Worm (Caenorhabditis elegans): ENCODE measurements around the gene hcp-2.

hcp-2 gene

DNA sequence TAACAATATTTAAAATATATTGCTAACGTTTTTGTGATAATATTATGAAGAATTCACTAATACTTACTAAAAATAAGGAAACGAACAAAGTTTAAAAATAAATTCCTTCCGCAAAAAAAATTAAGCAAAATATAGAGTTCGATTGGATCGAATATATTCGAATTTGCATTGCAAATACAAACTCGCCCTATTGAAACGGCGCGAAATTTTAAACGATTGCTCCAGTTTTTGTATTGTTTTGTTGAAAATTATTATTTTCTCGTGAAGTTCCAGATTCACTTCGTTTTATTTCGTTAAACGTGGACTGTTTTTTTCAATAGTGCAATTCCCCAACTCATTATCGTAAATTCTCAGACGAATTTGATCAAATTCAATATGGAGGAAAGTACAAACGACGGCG is at the start of gene hcp-2, which contains the start of gene atl-1:
Gene hcp-2 (plus strand): TSS at position 353 of the 400 bp plus-strand sequence.
Gene atl-1 (minus strand): TSS at position 89 of the 400 bp plus-strand sequence.
- no peak for TF ChIP-seq C38D4.7 (GFP tag; optimal IDR thresholded peaks at IDR 0.05)
- TF ChIP-seq ceh-22 (tag; optimal IDR thresholded peaks at IDR 0.05) = no peak
- TF ChIP-seq ceh-34 (tag; optimal IDR thresholded peaks at IDR 0.05) = no peak
- TF ChIP-seq hlh-30 (tag; optimal IDR thresholded peaks at IDR 0.05; ENCODE audit: insufficient read depth) = no peak
- no peak for TF ChIP-seq ceh-6 (GFP tag; optimal IDR thresholded peaks at IDR 0.05)
- no peak for TF ChIP-seq unc-55 (GFP tag; optimal IDR thresholded peaks at IDR 0.05)
- TF ChIP-seq sdc-2 (tag; optimal IDR thresholded peaks at IDR 0.05) = no peak
- no peak for TF ChIP-seq ets-4 (tag; optimal IDR thresholded peaks at IDR 0.05)
- TF ChIP-seq K09A11.1 (tag; optimal IDR thresholded peaks at IDR 0.05; ENCODE audit: insufficient read depth) = no peak
- TF ChIP-seq zip-5 (tag; optimal IDR thresholded peaks at IDR 0.05) = no peak
- no peak for TF ChIP-seq hlh-13 (GFP tag; optimal IDR thresholded peaks at IDR 0.05)
- no peak for TF ChIP-seq unc-42 (tag; optimal IDR thresholded peaks at IDR 0.05)
- no peak for TF ChIP-seq ceh-48 (tag; optimal IDR thresholded peaks at IDR 0.05)

DNA sequence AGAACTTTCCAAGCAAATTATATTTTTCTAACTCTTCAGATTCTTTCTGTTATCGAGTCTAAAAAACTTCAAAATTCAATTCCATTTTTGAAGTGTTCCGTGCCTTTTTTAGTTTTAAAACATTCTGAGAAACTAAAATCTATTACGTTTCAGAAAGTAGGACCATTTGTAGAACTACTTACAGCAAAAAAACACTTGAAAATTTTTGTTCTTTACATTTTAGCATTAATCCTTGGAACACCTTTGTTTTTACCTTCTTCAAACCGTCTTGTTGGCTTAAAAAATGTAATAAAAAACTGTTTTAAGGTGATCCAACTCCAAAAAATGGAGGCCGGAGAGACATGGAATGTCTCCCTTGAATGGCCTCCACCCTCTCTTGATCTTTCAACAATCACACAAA is 37.4 kb upstream of the hcp-2 start, which contains the start of gene dop-2:
Gene dop-2 (plus strand): TSS at position 301 of the 400 bp plus-strand sequence.
- TF ChIP-seq unc-86 (tag; optimal IDR thresholded peaks at IDR 0.05) (no peak), nhr-11 (tag; optimal IDR thresholded peaks at IDR 0.05) (no peak), pqm-1 (tag; optimal IDR thresholded peaks at IDR 0.05) (no peak), hlh-6 (tag; optimal IDR thresholded peaks at IDR 0.05) (no peak), C38D4.7 (GFP tag; optimal IDR thresholded peaks at IDR 0.05) (no peak), sox-4 (tag; optimal IDR thresholded peaks at IDR 0.05) (no peak), ceh-34 (tag; optimal IDR thresholded peaks at IDR 0.05) (no peak), C08G9.2 (tag; optimal IDR thresholded peaks at IDR 0.05) (no peak), pat-9 (tag; optimal IDR thresholded peaks at IDR 0.05) (no peak), elt-2 (tag; optimal IDR thresholded peaks at IDR 0.05) (no peak), pha-2 (tag; optimal IDR thresholded peaks at IDR 0.05) (no peak)

- TF ChIP-seq syd-9 (tag; optimal IDR thresholded peaks at IDR 0.05) (no peak), pqm-1 (tag; optimal IDR thresholded peaks at IDR 0.05) (no peak), pat-9 (tag; optimal IDR thresholded peaks at IDR 0.05) (no peak), ceh-45 (GFP tag; IDR thresholded peaks at IDR 0.05) (no peak), ceh-14 (tag; optimal IDR thresholded peaks at IDR 0.05) (no peak), unc-42 (tag; optimal IDR thresholded peaks at IDR 0.05) (no peak), T23F11.4 (GFP tag; optimal IDR thresholded peaks at IDR 0.05) (no peak), K02D7.2 (tag; optimal IDR thresholded peaks at IDR 0.05) (no peak), ceh-34 (tag; optimal IDR thresholded peaks at IDR 0.05) (no peak), unc-86 (tag; optimal IDR thresholded peaks at IDR 0.05) (no peak), hlh-8 (tag; optimal IDR thresholded peaks at IDR 0.05) (no peak), unc-55 (GFP tag; optimal IDR thresholded peaks at IDR 0.05) (no peak), K09A11.1 (tag; optimal IDR thresholded peaks at IDR 0.05; ENCODE audit: insufficient read depth) (no peak), fkh-10 (GFP tag; optimal IDR thresholded peaks at IDR 0.05) (no peak), pros-1 (tag; optimal IDR thresholded peaks at IDR 0.05) (no peak)
Measured at ce11 chrV:9609217-9609616, 36.4 kb upstream of the hcp-2 start.

DNA sequence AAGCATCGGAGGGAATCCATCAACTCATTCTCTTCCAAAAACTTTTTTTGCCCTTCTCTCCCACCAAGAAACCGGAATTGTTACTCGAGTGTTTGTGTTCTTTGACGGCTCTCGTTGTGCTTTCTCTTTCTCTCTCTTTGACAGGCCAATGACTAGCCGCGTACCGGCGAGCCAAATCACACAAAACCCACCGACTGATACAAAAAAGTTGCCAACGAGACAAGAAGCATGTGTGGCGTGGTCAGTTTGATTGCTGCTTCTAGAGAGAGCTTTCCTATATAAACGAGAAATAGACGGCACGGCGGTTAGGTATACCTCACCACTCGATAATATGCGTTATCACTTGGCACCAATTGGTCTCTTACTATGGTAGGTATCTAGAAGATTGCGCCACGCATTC is 29.9 kb upstream of the hcp-2 start, which contains the start of gene pqn-63:
Gene pqn-63 (plus strand): TSS at position 307 of the 400 bp plus-strand sequence.
- TF ChIP-seq Y22D7AL.16 (tag; optimal IDR thresholded peaks at IDR 0.05) (no peak), ets-4 (tag; optimal IDR thresholded peaks at IDR 0.05) (peak; percentile 8)

DNA sequence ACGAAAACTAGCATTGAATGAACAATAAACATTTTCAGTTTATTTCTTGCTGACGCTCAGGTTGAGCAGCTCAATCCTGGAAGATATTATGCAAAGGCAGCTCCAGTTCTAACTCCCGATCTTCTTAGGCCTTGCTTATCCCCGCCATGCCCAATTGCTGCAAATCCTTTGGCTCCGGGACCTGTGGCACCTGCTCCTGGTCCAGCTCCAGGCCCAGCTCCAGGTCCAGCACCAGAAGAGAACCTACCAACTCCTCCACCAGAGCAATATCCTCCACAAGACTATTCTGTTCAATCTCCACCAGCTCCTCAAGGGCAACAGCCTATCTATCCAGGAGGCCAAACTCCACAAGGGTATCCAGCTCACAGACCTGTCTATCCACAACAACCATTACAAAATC is 29.5 kb upstream of the hcp-2 start:
- TF ChIP-seq eyg-1 (tag; optimal IDR thresholded peaks at IDR 0.05) (no peak), syd-9 (tag; optimal IDR thresholded peaks at IDR 0.05) (no peak), hlh-15 (tag; optimal IDR thresholded peaks at IDR 0.05) (no peak), sox-2 (GFP tag; IDR thresholded peaks at IDR 0.05) (no peak), che-1 (tag; optimal IDR thresholded peaks at IDR 0.05) (no peak), ceh-19 (GFP tag; optimal IDR thresholded peaks at IDR 0.05) (no peak), npax-4 (tag; optimal IDR thresholded peaks at IDR 0.05) (no peak), dve-1 (tag; optimal IDR thresholded peaks at IDR 0.05) (no peak), ama-1 (optimal IDR thresholded peaks at IDR 0.05) (no peak), ceh-6 (GFP tag; optimal IDR thresholded peaks at IDR 0.05) (no peak)

All from whole organism, late embryonic.